Worm (Caenorhabditis elegans) whole organism, L2 larva: Measurements from ENCODE around the gene Y50D4C.12.

Experiments used
- C34F6.9 ChIP-seq: fragments of 150-350 bp; optimal IDR thresholded peaks from 2 replicates; lab custom pipeline; 2014; ENCODE audit warnings: missing biosample characterization, missing genetic modification characterization
- Y55F3AM.14 ChIP-seq: fragments of 200-800 bp; sonication (Bioruptor generic); optimal IDR thresholded peaks from 2 replicates; lab custom pipeline; 2018; ENCODE audit warnings: mild to moderate bottlenecking, missing genetic modification characterization, missing compliant biosample characterization
- ZK546.5 ChIP-seq: sonication (generic microtip); optimal IDR thresholded peaks from 2 replicates; lab custom pipeline; 2017; ENCODE audit warnings: missing biosample characterization, missing genetic modification characterization
- aly-2 ChIP-seq: fragments of 150-350 bp; optimal IDR thresholded peaks from 2 replicates; lab custom pipeline; 2014; ENCODE audit warnings: missing biosample characterization, missing genetic modification characterization
- ama-1 ChIP-seq: fragments of 150-350 bp; optimal IDR thresholded peaks from 2 replicates; lab custom pipeline; 2018; ENCODE audit warnings: inconsistent platforms
- blmp-1 ChIP-seq: sonication (generic microtip); optimal IDR thresholded peaks from 2 replicates; lab custom pipeline; 2017; ENCODE audit warnings: missing genetic modification characterization, mild to moderate bottlenecking, missing compliant biosample characterization, antibody characterized with exemption, moderate library complexity; ENCODE audit not compliant: insufficient read depth
- ceh-16 ChIP-seq: fragments of 150-350 bp; optimal IDR thresholded peaks from 2 replicates; lab custom pipeline; 2014; ENCODE audit warnings: missing biosample characterization, missing genetic modification characterization
- ceh-82 ChIP-seq: fragments of 150-350 bp; optimal IDR thresholded peaks from 2 replicates; lab custom pipeline; 2014; ENCODE audit warnings: missing biosample characterization, missing genetic modification characterization
- egl-27 ChIP-seq: sonication (generic microtip); optimal IDR thresholded peaks from 3 replicates; lab custom pipeline; 2017; ENCODE audit warnings: missing biosample characterization, missing genetic modification reagents, missing genetic modification characterization
- fos-1 ChIP-seq: fragments of 150-350 bp; optimal IDR thresholded peaks from 2 replicates; lab custom pipeline; 2014; ENCODE audit warnings: missing biosample characterization, missing genetic modification characterization
- gmeb-1 ChIP-seq: fragments of 150-350 bp; optimal IDR thresholded peaks from 2 replicates; lab custom pipeline; 2014; ENCODE audit warnings: missing biosample characterization, missing genetic modification characterization
- lin-39 ChIP-seq: fragments of 150-350 bp; optimal IDR thresholded peaks from 2 replicates; lab custom pipeline; 2014; ENCODE audit warnings: missing biosample characterization, missing genetic modification reagents, missing genetic modification characterization
- mab-5 ChIP-seq: fragments of 150-350 bp; optimal IDR thresholded peaks from 2 replicates; lab custom pipeline; 2014; ENCODE audit warnings: missing biosample characterization, missing genetic modification characterization
- mbf-1 ChIP-seq: sonication (generic microtip); optimal IDR thresholded peaks from 2 replicates; lab custom pipeline; 2017; ENCODE audit warnings: missing biosample characterization, missing genetic modification characterization
- mdl-1 ChIP-seq, 2 experiments: fragments of 150-350 bp in 1 of 2; sonication (generic microtip) in 1 of 2; optimal IDR thresholded peaks; 2 replicates each; lab custom pipeline; 2017; ENCODE audit warnings: missing biosample characterization in 2 of 2, missing genetic modification characterization in 2 of 2
- nhr-10 ChIP-seq: sonication (generic microtip); optimal IDR thresholded peaks from 2 replicates; lab custom pipeline; 2017; ENCODE audit warnings: missing biosample characterization, missing genetic modification characterization
- nhr-12 ChIP-seq: fragments of 150-350 bp; optimal IDR thresholded peaks from 2 replicates; lab custom pipeline; 2014; ENCODE audit warnings: missing biosample characterization, missing genetic modification characterization
- nhr-129 ChIP-seq: fragments of 150-350 bp; optimal IDR thresholded peaks from 2 replicates; lab custom pipeline; 2014; ENCODE audit warnings: missing biosample characterization, missing genetic modification characterization
- nhr-21 ChIP-seq: fragments of 150-350 bp; optimal IDR thresholded peaks from 2 replicates; lab custom pipeline; 2014; ENCODE audit warnings: missing biosample characterization, missing genetic modification characterization
- nhr-23 ChIP-seq: fragments of 150-350 bp; optimal IDR thresholded peaks from 2 replicates; lab custom pipeline; 2014; ENCODE audit warnings: missing biosample characterization, missing genetic modification reagents, missing genetic modification characterization
- nhr-237 ChIP-seq: fragments of 150-350 bp; optimal IDR thresholded peaks from 2 replicates; lab custom pipeline; 2014; ENCODE audit warnings: missing biosample characterization, missing genetic modification characterization
- nhr-25 ChIP-seq: fragments of 150-350 bp; sonication (generic microtip); optimal IDR thresholded peaks from 3 replicates; lab custom pipeline; 2014; ENCODE audit warnings: missing biosample characterization, missing genetic modification characterization
- nhr-6 ChIP-seq: fragments of 150-350 bp; optimal IDR thresholded peaks from 2 replicates; lab custom pipeline; 2014; ENCODE audit warnings: missing biosample characterization, missing genetic modification characterization
- sem-4 ChIP-seq: fragments of 150-350 bp; optimal IDR thresholded peaks from 2 replicates; lab custom pipeline; 2014; ENCODE audit warnings: missing biosample characterization, missing genetic modification reagents, missing genetic modification characterization
- skn-1 ChIP-seq: sonication (generic microtip); optimal IDR thresholded peaks from 2 replicates; lab custom pipeline; 2017; ENCODE audit warnings: missing biosample characterization, missing genetic modification characterization
- sma-9 ChIP-seq, 2 experiments: fragments of 150-350 bp in 1 of 2; sonication (generic microtip) in 1 of 2; optimal IDR thresholded peaks; 2 replicates each; lab custom pipeline; 2014 to 2016; ENCODE audit warnings: missing genetic modification characterization in 2 of 2, mild to moderate bottlenecking in 1 of 2, missing biosample characterization in 1 of 2, missing compliant biosample characterization in 1 of 2, missing genetic modification reagents in 1 of 2, moderate library complexity in 1 of 2
- unc-39 ChIP-seq: fragments of 150-350 bp; optimal IDR thresholded peaks from 2 replicates; lab custom pipeline; 2014; ENCODE audit warnings: missing biosample characterization, missing genetic modification characterization
- unc-62 ChIP-seq: fragments of 150-350 bp; optimal IDR thresholded peaks from 2 replicates; lab custom pipeline; 2014; ENCODE audit warnings: missing biosample characterization, missing genetic modification reagents, missing genetic modification characterization
- zag-1 ChIP-seq: fragments of 150-350 bp; optimal IDR thresholded peaks from 2 replicates; lab custom pipeline; 2014; ENCODE audit warnings: missing biosample characterization, missing genetic modification characterization
- ztf-4 ChIP-seq: fragments of 150-350 bp; optimal IDR thresholded peaks from 2 replicates; lab custom pipeline; 2014; ENCODE audit warnings: missing biosample characterization, missing genetic modification characterization

Gene Y50D4C.12

DNA sequence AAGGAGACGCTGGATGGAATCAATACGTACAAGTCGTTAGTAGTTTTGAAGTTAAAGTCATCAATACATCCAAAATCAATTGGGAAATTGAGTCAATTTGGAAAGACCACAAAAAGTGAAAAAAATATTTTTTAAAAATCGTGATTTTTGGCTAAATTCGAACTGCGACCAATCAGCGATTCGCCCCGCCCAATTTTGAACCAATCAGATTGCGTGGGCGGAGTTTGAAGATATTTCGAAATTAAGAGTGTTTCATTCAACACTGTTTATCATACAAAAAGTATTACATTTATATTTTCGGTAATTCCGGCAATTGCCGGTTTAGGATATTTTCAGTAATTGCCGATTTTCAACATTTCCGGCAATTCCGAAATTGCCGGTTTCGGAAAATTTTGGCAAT is 34.8 kb downstream of the Y50D4C.12 start:
- TF ChIP-seq nhr-12 (tag; lab: Kevin White, UChicago) (no peak), mab-5 (tag; lab: Kevin White, UChicago) (no peak), lin-39 (tag; lab: Kevin White, UChicago) (no peak), zag-1 (tag; lab: Kevin White, UChicago) (no peak), unc-62 (no peak), nhr-237 (no peak), nhr-6 (tag; lab: Kevin White, UChicago) (no peak), sem-4 (tag; lab: Kevin White, UChicago) (no peak), nhr-25 (tag; lab: Kevin White, UChicago) (no peak), mbf-1 (tag; lab: Kevin White, UChicago) (no peak), aly-2 (tag; lab: Kevin White, UChicago) (no peak), blmp-1 (no peak), C34F6.9 (tag; lab: Kevin White, UChicago) (no peak), skn-1 (tag; lab: Kevin White, UChicago) (no peak), nhr-23 (tag; lab: Kevin White, UChicago) (no peak), ceh-82 (tag; lab: Kevin White, UChicago) (no peak), ceh-16 (tag; lab: Kevin White, UChicago) (no peak), ztf-4 (no peak), nhr-10 (tag; lab: Kevin White, UChicago) (no peak)

DNA sequence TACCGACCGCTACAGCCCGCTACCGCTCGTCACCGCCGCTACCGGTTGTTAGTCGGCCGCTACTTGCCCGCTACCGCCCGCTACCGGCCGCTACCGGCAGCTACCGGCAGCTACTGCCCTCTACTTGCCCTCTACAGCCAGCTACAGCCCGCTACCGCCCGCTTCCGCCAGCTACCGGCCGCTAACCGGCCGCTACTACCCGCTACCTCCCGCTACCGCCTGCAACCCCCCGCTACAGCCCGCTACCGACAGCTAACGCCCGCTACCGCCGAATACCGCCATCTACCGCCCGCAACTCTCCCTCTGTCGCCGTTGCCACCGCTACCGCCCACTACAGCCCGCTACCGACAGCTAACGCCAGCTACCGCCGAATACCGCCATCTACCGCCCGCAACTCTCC is 39.1 kb downstream of the Y50D4C.12 start:
- TF ChIP-seq mdl-1 (tag; optimal IDR thresholded peaks at IDR 0.05; lab: Kevin White, UChicago), result no peak
- no peak for TF ChIP-seq unc-39 (tag; lab: Kevin White, UChicago)
- TF ChIP-seq nhr-21 (tag; lab: Kevin White, UChicago), result no peak
- no peak for TF ChIP-seq Y55F3AM.14 (GFP tag; lab: Kevin White, UChicago)
- TF ChIP-seq blmp-1, result no peak
- TF ChIP-seq egl-27 (tag; lab: Kevin White, UChicago), result no peak
- TF ChIP-seq nhr-129, result no peak
- no peak for TF ChIP-seq ama-1

DNA sequence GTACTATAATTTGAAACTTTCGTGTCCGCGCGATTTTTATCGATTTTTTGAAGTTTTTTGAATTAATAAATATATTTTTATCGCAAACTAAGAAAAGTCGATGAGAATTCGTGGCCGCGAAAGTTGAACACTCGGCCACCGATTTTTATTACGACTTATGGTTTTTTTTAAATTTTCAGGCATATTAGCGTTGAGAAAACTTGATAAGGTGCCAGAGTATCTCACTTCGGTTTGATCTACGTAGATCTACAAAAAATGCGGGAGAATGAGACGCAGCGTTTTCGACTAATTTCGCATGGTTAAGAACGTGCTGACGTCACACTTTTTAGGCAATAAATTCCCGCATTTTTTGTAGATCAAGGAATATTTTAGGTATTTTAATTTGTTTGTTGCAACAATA is 41.0 kb downstream of the Y50D4C.12 start, which contains the start of gene pei-2:
Gene pei-2, minus strand, starts transcription at position 101 of the 400 bp plus-strand sequence.
- TF ChIP-seq nhr-10 (tag; lab: Kevin White, UChicago) (no peak), unc-62 (no peak), nhr-237 (no peak), nhr-129 (no peak), ZK546.5 (tag; lab: Kevin White, UChicago) (no peak), aly-2 (tag; lab: Kevin White, UChicago) (no peak), sma-9 (GFP tag; optimal IDR thresholded peaks at IDR 0.05; lab: Kevin White, UChicago) (no peak), sma-9 (tag; optimal IDR thresholded peaks at IDR 0.05; lab: Kevin White, UChicago) (no peak), skn-1 (tag; lab: Kevin White, UChicago) (no peak), egl-27 (tag; lab: Kevin White, UChicago) (no peak), blmp-1 (no peak), lin-39 (tag; lab: Kevin White, UChicago) (no peak), gmeb-1 (tag; lab: Kevin White, UChicago) (no peak)
- TF ChIP-seq, all 48 proteins: peak for 0

DNA sequence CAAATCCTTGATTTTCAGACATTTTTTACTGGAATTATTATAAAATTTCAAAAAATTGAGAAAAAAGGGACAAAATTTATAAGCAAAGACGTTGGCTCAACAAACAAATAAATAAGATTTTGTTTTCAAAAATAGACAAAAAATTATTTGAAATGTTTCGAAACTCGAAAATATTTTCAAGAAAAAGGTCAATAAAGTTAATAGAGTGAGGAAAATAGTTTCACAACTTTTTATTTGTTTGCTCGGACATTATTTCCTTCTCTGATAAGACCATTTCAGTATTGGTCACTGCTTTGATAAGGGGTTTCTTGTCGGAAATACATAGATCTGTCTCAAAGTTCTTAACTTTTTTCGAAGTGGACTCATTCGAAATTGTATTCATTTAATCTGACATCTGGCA is 44.7 kb downstream of the Y50D4C.12 start, which contains the start of gene R09A1.3:
Gene R09A1.3, minus strand, starts transcription at position 31 of the 400 bp plus-strand sequence.
- TF ChIP-seq fos-1 (tag; lab: Kevin White, UChicago) (peak; percentile 45), ztf-4 (no peak)
- TF ChIP-seq, all 48 proteins: peak for 1
